Fruit fly (Drosophila melanogaster) whole organism, embryonic: ENCODE data around the gene CG11975.
A peak's percentile ranks its signal among the peaks of the same experiment; 100 is the strongest.

Experiments
- Atf6 ChIP-seq: fragments of 200-800 bp; sonication (Bioruptor generic); IDR thresholded peaks from 2 replicates; pipeline ENCODE4 v1.3.6; 2022; ENCODE audit warnings: missing biosample characterization, missing genetic modification characterization
- Bteb2 ChIP-seq: fragments of 200-800 bp; sonication (Bioruptor generic); optimal IDR thresholded peaks from 2 replicates; lab custom pipeline; 2016; ENCODE audit warnings: missing biosample characterization, missing genetic modification characterization
- CG10274 ChIP-seq: fragments of 200-800 bp; sonication (Bioruptor generic); optimal IDR thresholded peaks from 3 replicates; lab custom pipeline; 2017; ENCODE audit warnings: missing biosample characterization, mild to moderate bottlenecking, missing genetic modification characterization
- CG11504 ChIP-seq: fragments of 200-800 bp; sonication (Bioruptor generic); optimal IDR thresholded peaks from 3 replicates; lab custom pipeline; 2019; ENCODE audit warnings: missing biosample characterization, mild to moderate bottlenecking, missing genetic modification characterization, moderate library complexity
- CG12071 ChIP-seq: fragments of 200-800 bp; sonication (Bioruptor generic); optimal IDR thresholded peaks from 3 replicates; lab custom pipeline; 2018; ENCODE audit warnings: missing biosample characterization, mild to moderate bottlenecking, missing genetic modification characterization
- CG12659 ChIP-seq: fragments of 200-800 bp; sonication (Bioruptor generic); optimal IDR thresholded peaks from 3 replicates; lab custom pipeline; 2017; ENCODE audit warnings: mild to moderate bottlenecking, missing biosample characterization, missing genetic modification reagents, missing genetic modification characterization
- CG13624 ChIP-seq: fragments of 200-800 bp; sonication (Bioruptor generic); optimal IDR thresholded peaks from 2 replicates; lab custom pipeline; 2016; ENCODE audit warnings: missing biosample characterization, missing genetic modification characterization
- CG14014 ChIP-seq: fragments of 200-800 bp; sonication (Bioruptor generic); IDR thresholded peaks from 2 replicates; pipeline ENCODE4 v1.3.6; 2022; ENCODE audit warnings: missing biosample characterization, missing genetic modification characterization
- CG1529 ChIP-seq: fragments of 200-800 bp; sonication (Bioruptor generic); optimal IDR thresholded peaks from 3 replicates; lab custom pipeline; 2018; ENCODE audit warnings: missing biosample characterization, missing genetic modification characterization
- CG15479 ChIP-seq: fragments of 200-800 bp; sonication (Bioruptor generic); optimal IDR thresholded peaks from 3 replicates; lab custom pipeline; 2019; ENCODE audit warnings: missing biosample characterization, mild to moderate bottlenecking, missing genetic modification characterization, moderate library complexity
- CG31224 ChIP-seq: fragments of 200-800 bp; sonication (Bioruptor generic); IDR thresholded peaks from 2 replicates; pipeline ENCODE4 v1.3.6; 2022; ENCODE audit warnings: missing biosample characterization, missing genetic modification characterization
- CG4282 ChIP-seq: fragments of 200-800 bp; sonication (Bioruptor generic); optimal IDR thresholded peaks from 2 replicates; lab custom pipeline; 2016; ENCODE audit warnings: missing biosample characterization, missing genetic modification characterization
- CG4424 ChIP-seq: fragments of 200-800 bp; sonication (Bioruptor generic); optimal IDR thresholded peaks from 3 replicates; lab custom pipeline; 2016; ENCODE audit warnings: missing biosample characterization, missing genetic modification characterization
- CG4617 ChIP-seq: fragments of 200-800 bp; sonication (Bioruptor generic); optimal IDR thresholded peaks from 3 replicates; lab custom pipeline; 2016; ENCODE audit warnings: missing biosample characterization, missing genetic modification characterization, borderline replicate concordance
- CG6175 ChIP-seq: fragments of 200-800 bp; sonication (Bioruptor generic); IDR thresholded peaks from 3 replicates; pipeline ENCODE4 v1.3.6; 2022; ENCODE audit warnings: missing biosample characterization, missing genetic modification characterization
- CG6689 ChIP-seq: fragments of 200-800 bp; sonication (Bioruptor generic); IDR thresholded peaks from 2 replicates; pipeline ENCODE4 v1.3.6; 2022; ENCODE audit warnings: missing biosample characterization, missing genetic modification characterization
- CG8944 ChIP-seq: fragments of 200-800 bp; sonication (Bioruptor generic); optimal IDR thresholded peaks from 3 replicates; lab custom pipeline; 2016; ENCODE audit warnings: missing biosample characterization, missing genetic modification characterization
- CTCF ChIP-seq: fragments of 200-800 bp; sonication (Bioruptor generic); optimal IDR thresholded peaks from 2 replicates; lab custom pipeline; 2017; ENCODE audit warnings: missing biosample characterization, mild to moderate bottlenecking, missing genetic modification characterization, moderate library complexity
- CoRest ChIP-seq: fragments of 200-800 bp; sonication (Bioruptor generic); optimal IDR thresholded peaks from 3 replicates; lab custom pipeline; 2018; ENCODE audit warnings: missing biosample characterization, mild to moderate bottlenecking, missing genetic modification characterization, moderate library complexity
- Dll ChIP-seq: fragments of 200-800 bp; sonication (Bioruptor generic); IDR thresholded peaks from 4 replicates; pipeline ENCODE4 v1.3.6; 2022; ENCODE audit warnings: missing biosample characterization, missing genetic modification characterization; ENCODE audit not compliant: partially characterized antibody
- Fer1 ChIP-seq: fragments of 200-800 bp; sonication (Bioruptor generic); optimal IDR thresholded peaks from 2 replicates; lab custom pipeline; 2017; ENCODE audit warnings: missing biosample characterization, mild to moderate bottlenecking, missing genetic modification characterization
- Hr3 ChIP-seq: fragments of 200-800 bp; sonication (Bioruptor generic); optimal IDR thresholded peaks from 3 replicates; lab custom pipeline; 2016; ENCODE audit warnings: missing biosample characterization, missing genetic modification characterization
- MTF-1 ChIP-seq: fragments of 200-800 bp; sonication (Bioruptor generic); optimal IDR thresholded peaks from 2 replicates; lab custom pipeline; 2018; ENCODE audit warnings: missing biosample characterization, mild to moderate bottlenecking, missing genetic modification characterization, borderline replicate concordance
- Mad ChIP-seq: fragments of 200-800 bp; sonication (Bioruptor generic); optimal IDR thresholded peaks from 2 replicates; lab custom pipeline; 2016; ENCODE audit warnings: missing biosample characterization, missing genetic modification characterization
- Mrtf ChIP-seq: fragments of 200-800 bp; sonication (Bioruptor generic); IDR thresholded peaks from 3 replicates; pipeline ENCODE4 v1.3.6; 2022; ENCODE audit warnings: missing biosample characterization, missing genetic modification characterization
- Nf-YB ChIP-seq: fragments of 200-800 bp; sonication (Bioruptor generic); optimal IDR thresholded peaks from 3 replicates; lab custom pipeline; 2019; ENCODE audit warnings: missing biosample characterization, mild to moderate bottlenecking, missing genetic modification characterization, moderate library complexity
- Opbp ChIP-seq: fragments of 200-800 bp; sonication (Bioruptor generic); IDR thresholded peaks from 3 replicates; pipeline ENCODE4 v1.3.6; 2022; ENCODE audit warnings: missing biosample characterization, missing genetic modification characterization; ENCODE audit not compliant: partially characterized antibody
- Usf ChIP-seq: fragments of 200-800 bp; sonication (Bioruptor generic); optimal IDR thresholded peaks from 2 replicates; lab custom pipeline; 2017; ENCODE audit warnings: missing genotype, missing biosample characterization, missing genetic modification characterization
- abd-A ChIP-seq: fragments of 200-800 bp; sonication (Bioruptor generic); optimal IDR thresholded peaks from 3 replicates; lab custom pipeline; 2019; ENCODE audit warnings: missing biosample characterization, mild to moderate bottlenecking, missing genetic modification characterization, moderate library complexity
- ac ChIP-seq: fragments of 200-800 bp; sonication (Bioruptor generic); optimal IDR thresholded peaks from 3 replicates; lab custom pipeline; 2017; ENCODE audit warnings: missing biosample characterization, mild to moderate bottlenecking, missing genetic modification characterization
- amos ChIP-seq: fragments of 200-800 bp; sonication (Bioruptor generic); IDR thresholded peaks from 2 replicates; pipeline ENCODE4 v1.3.6; 2022; ENCODE audit warnings: missing biosample characterization, missing genetic modification characterization; ENCODE audit not compliant: partially characterized antibody
- ap ChIP-seq: fragments of 200-800 bp; sonication (Bioruptor generic); IDR thresholded peaks from 2 replicates; pipeline ENCODE4 v1.3.6; 2022; ENCODE audit warnings: missing biosample characterization, missing genetic modification characterization
- bsh ChIP-seq, 2 experiments: fragments of 200-800 bp; sonication (Bioruptor generic); optimal IDR thresholded peaks; 2 replicates each; lab custom pipeline; 2017 to 2018; ENCODE audit warnings: mild to moderate bottlenecking in 2 of 2, missing biosample characterization in 2 of 2, missing genetic modification characterization in 2 of 2, moderate library complexity in 1 of 2
- dimm ChIP-seq: fragments of 200-800 bp; sonication (Bioruptor generic); IDR thresholded peaks from 2 replicates; pipeline ENCODE4 v1.3.6; 2022; ENCODE audit warnings: missing biosample characterization, missing genetic modification characterization
- dpn ChIP-seq, 2 experiments: fragments of 200-800 bp; sonication (Bioruptor generic); optimal IDR thresholded peaks; 3 replicates each; lab custom pipeline; 2016; ENCODE audit warnings: missing biosample characterization in 2 of 2, missing genetic modification characterization in 2 of 2
- gcm2 ChIP-seq: fragments of 200-800 bp; sonication (Bioruptor generic); optimal IDR thresholded peaks from 2 replicates; lab custom pipeline; 2016; ENCODE audit warnings: missing biosample characterization, missing genetic modification characterization
- gro ChIP-seq: fragments of 200-800 bp; sonication (Bioruptor generic); optimal IDR thresholded peaks from 2 replicates; lab custom pipeline; 2016; ENCODE audit warnings: missing biosample characterization, missing genetic modification characterization
- jumu ChIP-seq: fragments of 200-800 bp; sonication (Bioruptor generic); optimal IDR thresholded peaks from 3 replicates; lab custom pipeline; 2016; ENCODE audit warnings: missing biosample characterization, missing genetic modification characterization
- lola ChIP-seq, 3 experiments: fragments of >200 bp in 2 of 3; fragments of 200-800 bp in 1 of 3; sonication (Bioruptor generic) in 1 of 3; optimal IDR thresholded peaks; 2 replicates each; lab custom pipeline; 2017 to 2019; ENCODE audit warnings: missing biosample characterization in 3 of 3, missing genetic modification characterization in 3 of 3, mild to moderate bottlenecking in 1 of 3, moderate library complexity in 1 of 3
- pita ChIP-seq: fragments of 200-800 bp; sonication (Bioruptor generic); optimal IDR thresholded peaks from 2 replicates; lab custom pipeline; 2017; ENCODE audit warnings: missing biosample characterization, mild to moderate bottlenecking, missing genetic modification characterization
- ro ChIP-seq: fragments of 200-800 bp; sonication (Bioruptor generic); IDR thresholded peaks from 2 replicates; pipeline ENCODE4 v1.3.6; 2022; ENCODE audit warnings: missing biosample characterization, missing genetic modification characterization
- row ChIP-seq: fragments of 200-800 bp; sonication (Bioruptor generic); IDR thresholded peaks from 3 replicates; pipeline ENCODE4 v1.3.6; 2022; ENCODE audit warnings: missing biosample characterization, missing genetic modification characterization
- slp2 ChIP-seq: fragments of 200-800 bp; sonication (Bioruptor generic); optimal IDR thresholded peaks from 2 replicates; lab custom pipeline; 2016; ENCODE audit warnings: missing biosample characterization, missing genetic modification characterization
- sr ChIP-seq: fragments of 200-800 bp; sonication (Bioruptor generic); IDR thresholded peaks from 3 replicates; pipeline ENCODE4 v1.3.6; 2022; ENCODE audit warnings: missing biosample characterization, missing genetic modification characterization
- tll ChIP-seq, 2 experiments: fragments of 200-800 bp in 1 of 2; fragments of >200 bp in 1 of 2; sonication (Bioruptor generic) in 1 of 2; optimal IDR thresholded peaks; 2 replicates each; lab custom pipeline; 2017 to 2019; ENCODE audit warnings: missing biosample characterization in 2 of 2, missing genetic modification characterization in 2 of 2, mild to moderate bottlenecking in 1 of 2, moderate library complexity in 1 of 2
- tna ChIP-seq: fragments of 200-800 bp; sonication (Bioruptor generic); IDR thresholded peaks from 2 replicates; pipeline ENCODE4 v1.3.6; 2022; ENCODE audit warnings: missing biosample characterization, missing genetic modification characterization; ENCODE audit not compliant: partially characterized antibody
- wdn ChIP-seq: fragments of 200-800 bp; sonication (Bioruptor generic); IDR thresholded peaks from 2 replicates; pipeline ENCODE4 v1.3.6; 2022; ENCODE audit warnings: missing biosample characterization, missing genetic modification characterization
- zen2 ChIP-seq: fragments of 200-800 bp; sonication (Bioruptor generic); IDR thresholded peaks from 3 replicates; pipeline ENCODE4 v1.3.6; 2022; ENCODE audit warnings: missing biosample characterization, missing genetic modification characterization; ENCODE audit not compliant: partially characterized antibody

CG11975 gene

dm6 chr3R:8945502-8946324 lies 47.3 kb upstream of the CG11975 start (continued):
- TF ChIP-seq slp2 (GFP tag; lab: Kevin White, UChicago): peak; percentile 3
- TF ChIP-seq tna (GFP tag; lab: Robert Waterston, UW): no peak
- TF ChIP-seq amos: no peak
- TF ChIP-seq sr (GFP tag; lab: Robert Waterston, UW): no peak
- peak; percentile 81 for TF ChIP-seq Fer1 (GFP tag; lab: Kevin White, UChicago)
- TF ChIP-seq CG1529 (GFP tag; lab: Kevin White, UChicago): peak; percentile 83
- TF ChIP-seq CG8944: peak; percentile 12
- TF ChIP-seq dimm: peak; percentile 69
- peak; percentile 57 for TF ChIP-seq CG12071 (GFP tag; lab: Kevin White, UChicago)
- TF ChIP-seq CG6175 (GFP tag; lab: Robert Waterston, UW): peak; percentile 43; the same call in 1 of the 3 replicates
- peak; percentile 89 for TF ChIP-seq CG6689 (GFP tag; lab: Robert Waterston, UW)
- no peak for TF ChIP-seq CG4282 (GFP tag; lab: Kevin White, UChicago)
- TF ChIP-seq Dll (GFP tag; lab: Robert Waterston, UW): no peak
- peak; percentile 37 to 85 for TF ChIP-seq dpn (GFP tag; optimal IDR thresholded peaks at IDR 0.05; lab: Kevin White, UChicago)
- TF ChIP-seq jumu: peak; percentile 23
- no peak for TF ChIP-seq zen2 (GFP tag; lab: Robert Waterston, UW)
- no peak for TF ChIP-seq tll (GFP tag; optimal IDR thresholded peaks at IDR 0.05; lab: Kevin White, UChicago)
- TF ChIP-seq CG4617 (GFP tag; lab: Kevin White, UChicago): peak; percentile 5
- peak; percentile 83 for TF ChIP-seq Hr3 (GFP tag; lab: Kevin White, UChicago)
- no peak for TF ChIP-seq CG15479 (GFP tag; lab: Kevin White, UChicago)
- peak; percentile 92 for TF ChIP-seq CoRest
- peak; percentile 36; the same call in 1 of the 2 replicates for TF ChIP-seq ro (GFP tag; lab: Robert Waterston, UW)
- peak; percentile 90 for TF ChIP-seq CG11504
- peak; percentile 17 for TF ChIP-seq CTCF (GFP tag; lab: Kevin White, UChicago)
- TF ChIP-seq ac (GFP tag; lab: Kevin White, UChicago): peak; percentile 7
- TF ChIP-seq Mrtf: peak; percentile 76; the same call in 2 of the 3 replicates
- peak; percentile 16 for TF ChIP-seq gro
- TF ChIP-seq lola (GFP tag; optimal IDR thresholded peaks at IDR 0.05; lab: Kevin White, UChicago): peak in 1 of 3 experiments; percentile 84
- TF ChIP-seq CG4424 (GFP tag; lab: Kevin White, UChicago): peak; percentile 84
- peak; percentile 67 for TF ChIP-seq Mad (GFP tag; lab: Kevin White, UChicago)
- peak; percentile 63 for TF ChIP-seq Usf
- peak; percentile 85 for TF ChIP-seq abd-A
- peak; percentile 71 for TF ChIP-seq Nf-YB
- TF ChIP-seq CG31224 (GFP tag; lab: Robert Waterston, UW): 0 out of 2 replicates have a peak, but pooled peaks have one; percentile 38
- peak; percentile 58 for TF ChIP-seq MTF-1
- peak; percentile 84 for TF ChIP-seq row
- TF ChIP-seq CG10274 (GFP tag; lab: Kevin White, UChicago): peak; percentile 52
- TF ChIP-seq ap (GFP tag; lab: Robert Waterston, UW): peak; percentile 69; the same call in 1 of the 2 replicates
- no peak for TF ChIP-seq CG13624 (GFP tag; lab: Kevin White, UChicago)
- no peak for TF ChIP-seq Bteb2 (GFP tag; lab: Kevin White, UChicago)
- peak; percentile 84 for TF ChIP-seq Atf6 (GFP tag; lab: Robert Waterston, UW)
- no peak for TF ChIP-seq pita
- peak; percentile 82 for TF ChIP-seq CG14014 (GFP tag; lab: Robert Waterston, UW)
- TF ChIP-seq gcm2 (GFP tag; lab: Kevin White, UChicago): no peak
- no peak; the same call in 2 of the 3 replicates for TF ChIP-seq Opbp
- TF ChIP-seq CG12659: peak; percentile 86
- TF ChIP-seq bsh (GFP tag; optimal IDR thresholded peaks at IDR 0.05; lab: Kevin White, UChicago): peak; percentile 79 to 94
- TF ChIP-seq wdn (GFP tag; lab: Robert Waterston, UW): 0 out of 2 replicates have a peak, but pooled peaks have one; percentile 9
